Worm (Caenorhabditis elegans): ENCODE data around the gene ent-5.

The ent-5 gene

ce11 chrX:4654057-4654456 lies 5.1 kb upstream of the ent-5 start, which contains the start of gene ceh-1:
Gene ceh-1, minus strand, starts transcription at chrX:4654157.
- no peak for TF ChIP-seq nhr-237 (tag; optimal IDR thresholded peaks at IDR 0.05)
- no peak for TF ChIP-seq lsy-12 (tag; optimal IDR thresholded peaks at IDR 0.05)
- no peak for TF ChIP-seq mml-1 (tag; optimal IDR thresholded peaks at IDR 0.05)
- no peak for TF ChIP-seq unc-62 (GFP tag; optimal IDR thresholded peaks at IDR 0.05)
- no peak for TF ChIP-seq nhr-43 (tag; optimal IDR thresholded peaks at IDR 0.05; ENCODE audit: poor library complexity, severe bottlenecking)
- no peak for TF ChIP-seq fkh-10 (GFP tag; optimal IDR thresholded peaks at IDR 0.05)
- TF ChIP-seq nhr-23 (tag; optimal IDR thresholded peaks at IDR 0.05) = no peak
- TF ChIP-seq ceh-16 (tag; optimal IDR thresholded peaks at IDR 0.05) = no peak
- no peak for TF ChIP-seq ceh-28 (tag; optimal IDR thresholded peaks at IDR 0.05)

- TF ChIP-seq elt-3 (tag; optimal IDR thresholded peaks at IDR 0.05) (no peak), tbx-2 (tag; optimal IDR thresholded peaks at IDR 0.05) (no peak), aly-2 (tag; optimal IDR thresholded peaks at IDR 0.05) (no peak), nhr-28 (tag; optimal IDR thresholded peaks at IDR 0.05) (no peak), zag-1 (tag; optimal IDR thresholded peaks at IDR 0.05) (no peak), snpc-4 (tag; optimal IDR thresholded peaks at IDR 0.05) (no peak), ceh-16 (tag; optimal IDR thresholded peaks at IDR 0.05) (no peak), nhr-77 (tag; optimal IDR thresholded peaks at IDR 0.05) (no peak), nhr-25 (tag; optimal IDR thresholded peaks at IDR 0.05) (no peak), lin-39 (tag; optimal IDR thresholded peaks at IDR 0.05) (no peak), mml-1 (tag; optimal IDR thresholded peaks at IDR 0.05) (no peak), ama-1 (optimal IDR thresholded peaks at IDR 0.05) (no peak)
Observed at ce11 chrX:4652950-4653349, 4.0 kb upstream of the ent-5 start.

DNA sequence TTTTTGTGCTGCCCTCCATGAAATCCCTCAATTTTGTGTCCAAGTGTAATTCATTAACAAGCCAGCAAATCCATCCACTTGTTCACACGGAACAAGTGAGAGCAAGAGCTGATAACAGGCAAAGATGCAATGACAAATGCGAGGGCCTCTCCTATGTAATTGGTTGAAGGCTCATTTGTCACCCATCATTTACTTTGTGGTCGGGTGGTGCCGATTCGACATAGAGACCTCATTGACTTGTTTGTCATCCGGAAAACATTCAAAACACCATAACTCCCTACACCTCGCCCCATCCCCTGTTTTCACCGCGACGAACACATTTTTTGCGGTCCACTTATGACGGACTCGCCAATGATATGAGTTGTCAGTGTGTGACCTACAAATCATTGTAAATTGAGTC lies 2.4 kb upstream of the ent-5 start:
- TF ChIP-seq ZK546.5 (tag; optimal IDR thresholded peaks at IDR 0.05) = no peak
- TF ChIP-seq nhr-237 (tag; optimal IDR thresholded peaks at IDR 0.05) = no peak
- TF ChIP-seq R02D3.7 (tag; optimal IDR thresholded peaks at IDR 0.05) = no peak
- no peak for TF ChIP-seq ceh-28 (tag; optimal IDR thresholded peaks at IDR 0.05)
- TF ChIP-seq mdl-1 (tag; optimal IDR thresholded peaks at IDR 0.05) = no peak
- no peak for TF ChIP-seq elt-1 (tag; optimal IDR thresholded peaks at IDR 0.05)
- TF ChIP-seq elt-3 (tag; optimal IDR thresholded peaks at IDR 0.05) = no peak

- TF ChIP-seq nhr-12 (tag; optimal IDR thresholded peaks at IDR 0.05) = no peak
- TF ChIP-seq pqm-1 (tag; optimal IDR thresholded peaks at IDR 0.05) = no peak
- no peak for TF ChIP-seq nhr-23 (tag; optimal IDR thresholded peaks at IDR 0.05)
- TF ChIP-seq nfya-1 (tag; optimal IDR thresholded peaks at IDR 0.05; ENCODE audit: insufficient read depth) = no peak
- TF ChIP-seq mml-1 (tag; optimal IDR thresholded peaks at IDR 0.05) = no peak
- TF ChIP-seq elt-3 (tag; optimal IDR thresholded peaks at IDR 0.05) = no peak
Observed at ce11 chrX:4647104-4647503, 1.9 kb downstream of the ent-5 start, which contains the start of gene C46C11.4. Gene C46C11.4, minus strand, starts transcription at chrX:4647204.

DNA sequence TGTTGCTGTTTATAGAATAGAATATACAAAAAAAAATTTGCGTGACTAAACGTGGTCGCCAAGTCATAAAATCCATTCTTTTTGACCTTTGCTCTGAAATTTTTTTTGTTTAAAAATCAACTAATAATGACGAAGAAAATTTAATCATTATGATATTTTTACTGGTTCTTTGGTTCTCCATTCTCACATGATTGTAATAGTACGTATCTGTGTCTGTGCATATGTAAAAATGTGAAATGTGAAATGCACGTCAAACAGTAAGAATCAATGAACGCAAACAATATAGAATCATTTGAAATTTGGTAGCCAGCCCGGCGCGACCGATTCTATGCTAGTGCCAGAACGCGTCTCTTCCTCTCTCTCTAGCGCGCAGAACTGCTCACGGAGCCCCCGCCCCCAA lies 12.2 kb downstream of the ent-5 start, which contains the start of gene hosl-1:
Gene hosl-1, plus strand, starts transcription at position 301 of the 400 bp plus-strand sequence.
- TF ChIP-seq ZK546.5 (tag; optimal IDR thresholded peaks at IDR 0.05) (no peak), ceh-28 (tag; optimal IDR thresholded peaks at IDR 0.05) (no peak), pha-4 (tag; optimal IDR thresholded peaks at IDR 0.05) (peak; percentile 11), lin-15B (tag; optimal IDR thresholded peaks at IDR 0.05) (no peak), pqm-1 (tag; optimal IDR thresholded peaks at IDR 0.05) (peak; percentile 3), fkh-2 (tag; optimal IDR thresholded peaks at IDR 0.05) (no peak), fos-1 (tag; optimal IDR thresholded peaks at IDR 0.05) (no peak), mml-1 (tag; optimal IDR thresholded peaks at IDR 0.05) (no peak)

ce11 chrX:4636143-4636542 lies 12.9 kb downstream of the ent-5 start:
- TF ChIP-seq ztf-11 (tag; optimal IDR thresholded peaks at IDR 0.05) = no peak
- TF ChIP-seq elt-2 (tag; optimal IDR thresholded peaks at IDR 0.05) = peak; percentile 63
- peak; percentile 29 for TF ChIP-seq pqm-1 (tag; optimal IDR thresholded peaks at IDR 0.05)
